Worm (Caenorhabditis elegans) whole organism, L1 larva: ENCODE measurements around the gene ttr-5.

ENCODE experiments used
- C16A3.4 ChIP-seq: fragments of 150-350 bp; optimal IDR thresholded peaks from 2 replicates; lab custom pipeline; 2014; ENCODE audit warnings: missing biosample characterization, missing genetic modification characterization
- aha-1 ChIP-seq: fragments of 150-350 bp; optimal IDR thresholded peaks from 2 replicates; lab custom pipeline; 2014; ENCODE audit warnings: missing biosample characterization, missing genetic modification characterization
- alr-1 ChIP-seq: fragments of 200-800 bp; sonication (Bioruptor generic); optimal IDR thresholded peaks from 2 replicates; lab custom pipeline; 2018; ENCODE audit warnings: borderline replicate concordance, mild to moderate bottlenecking, missing genetic modification characterization, missing compliant biosample characterization
- ceh-63 ChIP-seq: fragments of 200-800 bp; sonication (Bioruptor generic); optimal IDR thresholded peaks from 2 replicates; lab custom pipeline; 2018; ENCODE audit warnings: mild to moderate bottlenecking, missing genetic modification characterization, missing compliant biosample characterization
- ceh-8 ChIP-seq: fragments of 200-800 bp; sonication (Bioruptor generic); optimal IDR thresholded peaks from 2 replicates; lab custom pipeline; 2018; ENCODE audit warnings: mild to moderate bottlenecking, missing genetic modification characterization, moderate library complexity, missing compliant biosample characterization
- dsc-1 ChIP-seq: sonication (generic microtip); optimal IDR thresholded peaks from 2 replicates; lab custom pipeline; 2016; ENCODE audit warnings: mild to moderate bottlenecking, missing genetic modification characterization, missing compliant biosample characterization
- egl-13 ChIP-seq: sonication (generic microtip); optimal IDR thresholded peaks from 2 replicates; lab custom pipeline; 2016; ENCODE audit warnings: missing genotype, missing genetic modification reagents, missing genetic modification characterization, missing compliant biosample characterization
- egl-27 ChIP-seq, 2 experiments: fragments of 150-350 bp in 1 of 2; sonication (generic microtip); optimal IDR thresholded peaks; 3 replicates each; lab custom pipeline; 2017 to 2018; ENCODE audit warnings: missing biosample characterization in 2 of 2, missing genetic modification characterization in 2 of 2, missing genetic modification reagents in 2 of 2
- elt-2 ChIP-seq: sonication (generic microtip); optimal IDR thresholded peaks from 2 replicates; lab custom pipeline; 2016; ENCODE audit warnings: missing genetic modification characterization, mild to moderate bottlenecking, inconsistent platforms, missing compliant biosample characterization, missing genetic modification reagents
- elt-3 ChIP-seq, 6 experiments: fragments of 150-350 bp in 1 of 6; sonication (generic microtip); optimal IDR thresholded peaks; 2 replicates each; lab custom pipeline; 2017 to 2018; ENCODE audit warnings: missing biosample characterization in 6 of 6, missing genetic modification characterization in 6 of 6, inconsistent platforms in 1 of 6
- fkh-4 ChIP-seq: sonication (generic microtip); optimal IDR thresholded peaks from 2 replicates; lab custom pipeline; 2016; ENCODE audit warnings: missing compliant biosample characterization, missing genetic modification characterization, borderline replicate concordance
- fkh-8 ChIP-seq: sonication (generic microtip); optimal IDR thresholded peaks from 2 replicates; lab custom pipeline; 2016; ENCODE audit warnings: mild to moderate bottlenecking, missing genetic modification characterization, missing compliant biosample characterization
- fos-1 ChIP-seq: fragments of 150-350 bp; optimal IDR thresholded peaks from 2 replicates; lab custom pipeline; 2014; ENCODE audit warnings: missing biosample characterization, missing genetic modification characterization
- grh-1 ChIP-seq: fragments of 200-800 bp; sonication (Bioruptor generic); IDR thresholded peaks from 2 replicates; pipeline ENCODE4 v1.3.6; 2022; ENCODE audit warnings: missing genetic modification reagents, missing genetic modification characterization, missing compliant biosample characterization
- hlh-17 ChIP-seq: fragments of 200-800 bp; sonication (Bioruptor generic); optimal IDR thresholded peaks from 2 replicates; lab custom pipeline; 2018; ENCODE audit warnings: missing genetic modification characterization, mild to moderate bottlenecking, missing compliant biosample characterization, moderate library complexity, borderline replicate concordance
- hlh-4 ChIP-seq: sonication (generic microtip); optimal IDR thresholded peaks from 2 replicates; lab custom pipeline; 2016; ENCODE audit warnings: mild to moderate bottlenecking, missing genetic modification characterization, missing compliant biosample characterization
- hpl-2 ChIP-seq: fragments of 150-350 bp; optimal IDR thresholded peaks from 2 replicates; lab custom pipeline; 2014; ENCODE audit warnings: missing biosample characterization, missing genetic modification reagents, missing genetic modification characterization
- isw-1 ChIP-seq: fragments of 200-800 bp; sonication (Bioruptor generic); IDR thresholded peaks from 2 replicates; pipeline ENCODE4 v1.3.6; 2022; ENCODE audit warnings: missing genetic modification characterization, missing compliant biosample characterization
- lin-13 ChIP-seq: fragments of 150-350 bp; optimal IDR thresholded peaks from 2 replicates; lab custom pipeline; 2014; ENCODE audit warnings: missing biosample characterization, missing genetic modification reagents, missing genetic modification characterization
- lin-14 ChIP-seq: fragments of 200-800 bp; sonication (Bioruptor generic); optimal IDR thresholded peaks from 2 replicates; lab custom pipeline; 2018; ENCODE audit warnings: mild to moderate bottlenecking, missing genetic modification characterization, moderate library complexity, missing compliant biosample characterization
- lin-35 ChIP-seq, 2 experiments: fragments of 150-350 bp; optimal IDR thresholded peaks; 2 replicates each; lab custom pipeline; 2014; ENCODE audit warnings: missing biosample characterization in 2 of 2, missing genetic modification characterization in 2 of 2, missing genetic modification reagents in 2 of 2
- lir-3 ChIP-seq: sonication (generic microtip); optimal IDR thresholded peaks from 2 replicates; lab custom pipeline; 2016; ENCODE audit warnings: mild to moderate bottlenecking, missing genetic modification characterization, moderate library complexity, missing compliant biosample characterization; ENCODE audit not compliant: poor library complexity
- lsy-2 ChIP-seq, 2 experiments: fragments of 150-350 bp; optimal IDR thresholded peaks; 2 replicates each; lab custom pipeline; 2014; ENCODE audit warnings: missing biosample characterization in 2 of 2, missing genetic modification characterization in 2 of 2
- mab-9 ChIP-seq: fragments of 200-800 bp; sonication (Bioruptor generic); IDR thresholded peaks from 2 replicates; pipeline ENCODE4 v1.3.6; 2022; ENCODE audit warnings: missing genetic modification reagents, missing genetic modification characterization, missing compliant biosample characterization
- mep-1 ChIP-seq: fragments of 150-350 bp; optimal IDR thresholded peaks from 2 replicates; lab custom pipeline; 2014; ENCODE audit warnings: missing biosample characterization, missing genetic modification characterization
- nhr-11 ChIP-seq: fragments of 150-350 bp; optimal IDR thresholded peaks from 2 replicates; lab custom pipeline; 2014; ENCODE audit warnings: missing biosample characterization, missing genetic modification characterization
- nhr-12 ChIP-seq: sonication (generic microtip); optimal IDR thresholded peaks from 2 replicates; lab custom pipeline; 2017; ENCODE audit warnings: missing biosample characterization, missing genetic modification characterization
- nhr-20 ChIP-seq: sonication (generic microtip); optimal IDR thresholded peaks from 2 replicates; lab custom pipeline; 2016; ENCODE audit warnings: mild to moderate bottlenecking, missing genetic modification characterization, missing compliant biosample characterization
- nhr-47 ChIP-seq: sonication (generic microtip); optimal IDR thresholded peaks from 2 replicates; lab custom pipeline; 2016; ENCODE audit warnings: mild to moderate bottlenecking, missing genetic modification characterization, moderate library complexity, missing compliant biosample characterization
- nhr-71 ChIP-seq: sonication (generic microtip); optimal IDR thresholded peaks from 2 replicates; lab custom pipeline; 2016; ENCODE audit warnings: mild to moderate bottlenecking, missing genetic modification characterization, moderate library complexity, missing compliant biosample characterization
- nhr-77 ChIP-seq: fragments of 150-350 bp; optimal IDR thresholded peaks from 2 replicates; lab custom pipeline; 2014; ENCODE audit warnings: missing biosample characterization, missing genetic modification characterization
- pqm-1 ChIP-seq: sonication (generic microtip); optimal IDR thresholded peaks from 3 replicates; lab custom pipeline; 2017; ENCODE audit warnings: missing biosample characterization, missing genetic modification characterization
- snpc-4 ChIP-seq: fragments of 150-350 bp; optimal IDR thresholded peaks from 2 replicates; lab custom pipeline; 2014; ENCODE audit warnings: missing biosample characterization, missing genetic modification characterization
- snu-23 ChIP-seq: sonication (generic microtip); optimal IDR thresholded peaks from 2 replicates; lab custom pipeline; 2016; ENCODE audit warnings: missing genetic modification characterization, missing compliant biosample characterization
- sox-4 ChIP-seq: sonication (generic microtip); optimal IDR thresholded peaks from 2 replicates; lab custom pipeline; 2016; ENCODE audit warnings: missing genetic modification characterization, missing compliant biosample characterization
- sptf-1 ChIP-seq: fragments of 150-350 bp; optimal IDR thresholded peaks from 2 replicates; lab custom pipeline; 2014; ENCODE audit warnings: missing biosample characterization, missing genetic modification characterization
- sup-37 ChIP-seq: fragments of 200-800 bp; sonication (Bioruptor generic); optimal IDR thresholded peaks from 2 replicates; lab custom pipeline; 2018; ENCODE audit warnings: mild to moderate bottlenecking, missing genetic modification characterization, missing compliant biosample characterization
- swsn-7 ChIP-seq: sonication (generic microtip); optimal IDR thresholded peaks from 2 replicates; lab custom pipeline; 2016; ENCODE audit warnings: missing genetic modification characterization, missing compliant biosample characterization
- tlp-1 ChIP-seq: fragments of 150-350 bp; optimal IDR thresholded peaks from 2 replicates; lab custom pipeline; 2014; ENCODE audit warnings: missing biosample characterization, missing genetic modification characterization
- unc-62 ChIP-seq: fragments of 150-350 bp; optimal IDR thresholded peaks from 2 replicates; lab custom pipeline; 2014; ENCODE audit warnings: missing biosample characterization, missing genetic modification reagents, missing genetic modification characterization
- vab-15 ChIP-seq: sonication (generic microtip); optimal IDR thresholded peaks from 2 replicates; lab custom pipeline; 2017; ENCODE audit warnings: missing genotype, mild to moderate bottlenecking, missing genetic modification characterization, missing compliant biosample characterization
- zip-4 ChIP-seq: fragments of 200-800 bp; sonication (Bioruptor generic); optimal IDR thresholded peaks from 2 replicates; lab custom pipeline; 2018; ENCODE audit warnings: mild to moderate bottlenecking, missing genetic modification characterization, moderate library complexity, missing compliant biosample characterization

The ttr-5 gene

ce11 chrIII:9309840-9310239 is 20.3 kb upstream of the ttr-5 start:
- no peak for TF ChIP-seq tlp-1 (tag; lab: Kevin White, UChicago)
- no peak for TF ChIP-seq elt-2 (tag; lab: Kevin White, UChicago)
- peak; percentile 44 for TF ChIP-seq lin-14 (GFP tag; lab: Kevin White, UChicago)
- no peak for TF ChIP-seq unc-62 (GFP tag; lab: Kevin White, UChicago)
- TF ChIP-seq sptf-1 (tag; lab: Kevin White, UChicago) = no peak
- TF ChIP-seq dsc-1 (tag; lab: Kevin White, UChicago) = no peak
- no peak for TF ChIP-seq hlh-4
- TF ChIP-seq swsn-7 (tag; lab: Kevin White, UChicago) = peak; percentile 10
- no peak for TF ChIP-seq fos-1 (tag; lab: Kevin White, UChicago)
- no peak for TF ChIP-seq alr-1 (tag; lab: Kevin White, UChicago)
- TF ChIP-seq ceh-63 (GFP tag; lab: Kevin White, UChicago) = no peak
- TF ChIP-seq snu-23 (GFP tag; lab: Kevin White, UChicago) = no peak
- no peak for TF ChIP-seq snpc-4
- TF ChIP-seq nhr-77 (tag; lab: Kevin White, UChicago) = no peak
- TF ChIP-seq egl-13 (tag; lab: Kevin White, UChicago) = no peak
- TF ChIP-seq nhr-20 (tag; lab: Kevin White, UChicago) = no peak
- TF ChIP-seq elt-3 (tag; optimal IDR thresholded peaks at IDR 0.05; lab: Kevin White, UChicago) = no peak
- no peak for TF ChIP-seq sup-37 (GFP tag; lab: Kevin White, UChicago)
- TF ChIP-seq lsy-2 (tag; optimal IDR thresholded peaks at IDR 0.05; lab: Kevin White, UChicago) = peak in 1 of 2 experiments; percentile 15
- TF ChIP-seq fkh-8 (tag; lab: Kevin White, UChicago) = peak; percentile 59
- no peak for TF ChIP-seq egl-27 (tag; optimal IDR thresholded peaks at IDR 0.05; lab: Kevin White, UChicago)
- no peak for TF ChIP-seq isw-1
- TF ChIP-seq sox-4 (tag; lab: Kevin White, UChicago) = no peak
- TF ChIP-seq nhr-47 (tag; lab: Kevin White, UChicago) = peak; percentile 55
- no peak for TF ChIP-seq hpl-2
- TF ChIP-seq lir-3 (tag; lab: Kevin White, UChicago) = no peak
- no peak for TF ChIP-seq ceh-8
- no peak for TF ChIP-seq mab-9 (GFP tag; lab: Robert Waterston, UW)
- TF ChIP-seq zip-4 (GFP tag; lab: Kevin White, UChicago) = no peak
- no peak for TF ChIP-seq vab-15 (tag; lab: Kevin White, UChicago)
- no peak for TF ChIP-seq pqm-1 (tag; lab: Kevin White, UChicago)
- TF ChIP-seq nhr-12 (tag; lab: Kevin White, UChicago) = no peak
- no peak for TF ChIP-seq lin-13
- TF ChIP-seq hlh-17 = no peak
- TF ChIP-seq nhr-11 (tag; lab: Kevin White, UChicago) = peak; percentile 60
- peak; percentile 67 for TF ChIP-seq nhr-71 (tag; lab: Kevin White, UChicago)
- TF ChIP-seq aha-1 = no peak
- TF ChIP-seq C16A3.4 (tag; lab: Kevin White, UChicago) = no peak
- no peak for TF ChIP-seq fkh-4
- TF ChIP-seq, all 84 proteins: peak for 7

- TF ChIP-seq lin-14 (GFP tag; lab: Kevin White, UChicago) (peak; percentile 7), mep-1 (no peak), elt-2 (tag; lab: Kevin White, UChicago) (peak; percentile 39)
Observed at ce11 chrIII:9314476-9314875, 15.6 kb upstream of the ttr-5 start, which contains the start of gene C40H1.8. Gene C40H1.8, plus strand, starts transcription at chrIII:9314717.

ce11 chrIII:9315180-9315579 is 14.9 kb upstream of the ttr-5 start:
- TF ChIP-seq grh-1 = no peak
- TF ChIP-seq lin-35 (GFP tag; optimal IDR thresholded peaks at IDR 0.05; lab: Kevin White, UChicago) = no peak
- TF ChIP-seq hpl-2 = no peak
- peak; percentile 13 for TF ChIP-seq elt-2 (tag; lab: Kevin White, UChicago)
